Fruit fly (Drosophila melanogaster): Measurements from ENCODE around the gene CG9948.

dm6 chr3L:6914776-6915175 lies 41.0 kb upstream of the CG9948 start, which contains the start of gene Prat2:
- TF ChIP-seq Vsx2 (GFP tag; optimal IDR thresholded peaks at IDR 0.05; ENCODE audit: partially characterized antibody), result no peak
- no peak for TF ChIP-seq CrebA (GFP tag; optimal IDR thresholded peaks at IDR 0.05; ENCODE audit: borderline replicate concordance)
- TF ChIP-seq Dfd (GFP tag; optimal IDR thresholded peaks at IDR 0.05), result no peak
- no peak for TF ChIP-seq Rel (GFP tag; optimal IDR thresholded peaks at IDR 0.05)
- TF ChIP-seq Rel (tag; optimal IDR thresholded peaks at IDR 0.05), result peak; percentile 67
- TF ChIP-seq Abd-B (GFP tag; optimal IDR thresholded peaks at IDR 0.05), result no peak
- TF ChIP-seq woc (GFP tag; optimal IDR thresholded peaks at IDR 0.05), result no peak

All from whole organism, wandering third instar larva.